Worm (Caenorhabditis elegans) whole organism, young adult: ENCODE data around the gene ugt-57.

Experiments used
- B0019.2 ChIP-seq: fragments of 200-800 bp; sonication (Bioruptor generic); conservative IDR thresholded peaks from 2 replicates; pipeline ENCODE4 v1.3.6; 2022; ENCODE audit warnings: missing genetic modification reagents, missing genetic modification characterization, missing compliant biosample characterization
- B0035.1 ChIP-seq: sonication (generic microtip); optimal IDR thresholded peaks from 2 replicates; lab custom pipeline; 2016; ENCODE audit warnings: missing genetic modification characterization, mild to moderate bottlenecking, missing compliant biosample characterization, missing genotype, missing genetic modification reagents
- B0261.1 ChIP-seq: sonication (generic microtip); optimal IDR thresholded peaks from 2 replicates; lab custom pipeline; 2016; ENCODE audit warnings: mild to moderate bottlenecking, missing genetic modification characterization, moderate library complexity, missing compliant biosample characterization
- B0336.3 ChIP-seq: fragments of 200-800 bp; sonication (Bioruptor generic); IDR thresholded peaks from 2 replicates; pipeline ENCODE4 v1.3.6; 2022; ENCODE audit warnings: missing genetic modification characterization, missing compliant biosample characterization
- C06A6.2 ChIP-seq: fragments of 200-800 bp; sonication (Bioruptor generic); conservative IDR thresholded peaks from 2 replicates; pipeline ENCODE4 v1.3.6; 2022; ENCODE audit warnings: missing genetic modification characterization, missing compliant biosample characterization
- F10E7.11 ChIP-seq: sonication (generic microtip); optimal IDR thresholded peaks from 2 replicates; lab custom pipeline; 2017; ENCODE audit warnings: mild to moderate bottlenecking, missing genetic modification characterization, moderate library complexity, missing compliant biosample characterization
- F37B4.10 ChIP-seq: fragments of 200-800 bp; sonication (Bioruptor generic); IDR thresholded peaks from 2 replicates; pipeline ENCODE4 v1.3.6; 2022; ENCODE audit warnings: missing genetic modification characterization, missing compliant biosample characterization
- F39B2.1 ChIP-seq: fragments of 200-800 bp; sonication (Bioruptor generic); IDR thresholded peaks from 2 replicates; pipeline ENCODE4 v1.3.6; 2022; ENCODE audit warnings: missing genetic modification reagents, missing genetic modification characterization, missing compliant biosample characterization
- F49E8.2 ChIP-seq: sonication (generic microtip); optimal IDR thresholded peaks from 3 replicates; lab custom pipeline; 2017; ENCODE audit warnings: missing genetic modification characterization, mild to moderate bottlenecking, missing compliant biosample characterization, antibody characterized with exemption, moderate library complexity; ENCODE audit not compliant: insufficient read depth
- F52B5.7 ChIP-seq: sonication (generic microtip); optimal IDR thresholded peaks from 2 replicates; lab custom pipeline; 2016; ENCODE audit warnings: mild to moderate bottlenecking, missing genetic modification characterization, missing compliant biosample characterization
- aptf-3 ChIP-seq: fragments of 200-800 bp; sonication (Bioruptor generic); IDR thresholded peaks from 2 replicates; pipeline ENCODE4 v1.3.6; 2022; ENCODE audit warnings: missing genetic modification characterization, missing compliant biosample characterization
- athp-1 ChIP-seq: sonication (generic microtip); optimal IDR thresholded peaks from 2 replicates; lab custom pipeline; 2017; ENCODE audit warnings: mild to moderate bottlenecking, missing genetic modification characterization, missing compliant biosample characterization
- attf-5 ChIP-seq: fragments of 200-800 bp; sonication (Bioruptor generic); optimal IDR thresholded peaks from 2 replicates; lab custom pipeline; 2018; ENCODE audit warnings: mild to moderate bottlenecking, missing genetic modification characterization, missing compliant biosample characterization
- bed-1 ChIP-seq: fragments of 200-800 bp; sonication (Bioruptor generic); IDR thresholded peaks from 2 replicates; pipeline ENCODE4 v1.3.6; 2022; ENCODE audit warnings: missing genetic modification reagents, missing genetic modification characterization, missing compliant biosample characterization
- ccch-3 ChIP-seq: fragments of 200-800 bp; sonication (Bioruptor generic); optimal IDR thresholded peaks from 2 replicates; lab custom pipeline; 2018; ENCODE audit warnings: mild to moderate bottlenecking, missing genetic modification characterization, missing compliant biosample characterization
- ceh-27 ChIP-seq: fragments of 200-800 bp; sonication (Bioruptor generic); optimal IDR thresholded peaks from 2 replicates; lab custom pipeline; 2018; ENCODE audit warnings: mild to moderate bottlenecking, missing genetic modification characterization, moderate library complexity, missing compliant biosample characterization
- chd-7 ChIP-seq: sonication (generic microtip); optimal IDR thresholded peaks from 2 replicates; lab custom pipeline; 2016; ENCODE audit warnings: mild to moderate bottlenecking, missing genetic modification characterization, moderate library complexity, missing compliant biosample characterization
- efl-1 ChIP-seq: fragments of 150-350 bp; optimal IDR thresholded peaks from 2 replicates; lab custom pipeline; 2014; ENCODE audit warnings: missing biosample characterization, missing genetic modification reagents, missing genetic modification characterization
- fkh-3 ChIP-seq: sonication (generic microtip); optimal IDR thresholded peaks from 2 replicates; lab custom pipeline; 2016; ENCODE audit warnings: mild to moderate bottlenecking, missing genetic modification characterization, missing compliant biosample characterization
- hlh-12 ChIP-seq: sonication (generic microtip); optimal IDR thresholded peaks from 2 replicates; lab custom pipeline; 2016; ENCODE audit warnings: missing genetic modification characterization, missing compliant biosample characterization
- hrde-1 ChIP-seq: sonication (generic microtip); optimal IDR thresholded peaks from 2 replicates; lab custom pipeline; 2016; ENCODE audit warnings: missing genetic modification characterization, mild to moderate bottlenecking, missing compliant biosample characterization, moderate library complexity, missing genotype, missing genetic modification reagents, borderline replicate concordance
- lag-1 ChIP-seq: fragments of 200-800 bp; sonication (Bioruptor generic); IDR thresholded peaks from 2 replicates; pipeline ENCODE4 v1.3.6; 2022; ENCODE audit warnings: missing genetic modification reagents, missing genetic modification characterization, missing compliant biosample characterization
- let-526 ChIP-seq: fragments of 200-800 bp; sonication (Bioruptor generic); IDR thresholded peaks from 2 replicates; pipeline ENCODE4 v1.3.6; 2022; ENCODE audit warnings: missing genetic modification reagents, missing genetic modification characterization, missing compliant biosample characterization
- lin-26 ChIP-seq: fragments of 200-800 bp; sonication (Bioruptor generic); IDR thresholded peaks from 2 replicates; pipeline ENCODE4 v1.3.6; 2022; ENCODE audit warnings: missing genetic modification reagents, missing genetic modification characterization, missing compliant biosample characterization
- lsy-27 ChIP-seq: sonication (generic microtip); optimal IDR thresholded peaks from 2 replicates; lab custom pipeline; 2017; ENCODE audit warnings: missing genetic modification characterization, mild to moderate bottlenecking, missing compliant biosample characterization, antibody characterized with exemption, missing genotype, borderline replicate concordance; ENCODE audit not compliant: insufficient read depth
- madf-6 ChIP-seq: fragments of 200-800 bp; sonication (Bioruptor generic); IDR thresholded peaks from 2 replicates; pipeline ENCODE4 v1.3.6; 2022; ENCODE audit warnings: missing genetic modification reagents, missing genetic modification characterization, missing compliant biosample characterization
- madf-8 ChIP-seq: fragments of 200-800 bp; sonication (Bioruptor generic); conservative IDR thresholded peaks from 2 replicates; pipeline ENCODE4 v1.3.6; 2022; ENCODE audit warnings: missing genetic modification reagents, missing genetic modification characterization, missing compliant biosample characterization
- mel-28 ChIP-seq: sonication (generic microtip); optimal IDR thresholded peaks from 2 replicates; lab custom pipeline; 2016; ENCODE audit warnings: borderline replicate concordance, mild to moderate bottlenecking, missing genetic modification characterization, missing compliant biosample characterization
- mxl-1 ChIP-seq: sonication (generic microtip); optimal IDR thresholded peaks from 2 replicates; lab custom pipeline; 2016; ENCODE audit warnings: missing genetic modification characterization, missing compliant biosample characterization
- nfya-2 ChIP-seq: fragments of 200-800 bp; sonication (Bioruptor generic); IDR thresholded peaks from 2 replicates; pipeline ENCODE4 v1.3.6; 2022; ENCODE audit warnings: missing genetic modification reagents, missing genetic modification characterization, missing compliant biosample characterization
- rpc-1 ChIP-seq, 2 experiments: fragments of 150-350 bp in 1 of 2; sonication (generic microtip) in 1 of 2; optimal IDR thresholded peaks; 2 replicates each; lab custom pipeline; 2014 to 2018; ENCODE audit warnings: missing biosample characterization in 1 of 2, missing genetic modification characterization in 1 of 2, missing genetic modification reagents in 1 of 2, missing genotype in 1 of 2
- sdz-38 ChIP-seq: sonication (generic microtip); optimal IDR thresholded peaks from 2 replicates; lab custom pipeline; 2016; ENCODE audit warnings: missing genotype, missing genetic modification characterization, missing compliant biosample characterization
- sea-2 ChIP-seq: fragments of 200-800 bp; sonication (Bioruptor generic); IDR thresholded peaks from 2 replicates; pipeline ENCODE4 v1.3.6; 2022; ENCODE audit warnings: missing genetic modification characterization, missing compliant biosample characterization
- snpc-1.3 ChIP-seq: sonication (generic microtip); optimal IDR thresholded peaks from 2 replicates; lab custom pipeline; 2017; ENCODE audit warnings: missing genetic modification characterization, mild to moderate bottlenecking, missing compliant biosample characterization, antibody characterized with exemption, moderate library complexity, missing genotype, missing genetic modification reagents; ENCODE audit not compliant: insufficient read depth
- snpc-4 ChIP-seq, 5 experiments: fragments of 150-350 bp in 1 of 5; sonication (generic microtip) in 4 of 5; optimal IDR thresholded peaks; 2 replicates each; lab custom pipeline; 2014 to 2018; ENCODE audit warnings: missing genetic modification characterization in 5 of 5, missing biosample characterization in 3 of 5, antibody characterized with exemption in 2 of 5, mild to moderate bottlenecking in 2 of 5, missing compliant biosample characterization in 2 of 5, missing genotype in 2 of 5, moderate library complexity in 2 of 5, missing genetic modification reagents in 1 of 5
- somi-1 ChIP-seq: fragments of 200-800 bp; sonication (Bioruptor generic); optimal IDR thresholded peaks from 2 replicates; lab custom pipeline; 2018; ENCODE audit warnings: mild to moderate bottlenecking, missing genetic modification characterization, missing compliant biosample characterization
- unc-130 ChIP-seq: sonication (generic microtip); optimal IDR thresholded peaks from 2 replicates; lab custom pipeline; 2016; ENCODE audit warnings: missing genetic modification reagents, missing genetic modification characterization, missing compliant biosample characterization
- zim-3 ChIP-seq: sonication (generic microtip); optimal IDR thresholded peaks from 2 replicates; lab custom pipeline; 2017; ENCODE audit warnings: mild to moderate bottlenecking, missing genetic modification characterization, moderate library complexity, missing compliant biosample characterization
- ztf-18 ChIP-seq: sonication (generic microtip); optimal IDR thresholded peaks from 2 replicates; lab custom pipeline; 2016; ENCODE audit warnings: missing genotype, mild to moderate bottlenecking, missing genetic modification characterization, missing compliant biosample characterization
- ztf-28 ChIP-seq: fragments of 200-800 bp; sonication (Bioruptor generic); IDR thresholded peaks from 2 replicates; pipeline ENCODE4 v1.3.6; 2022; ENCODE audit warnings: missing genetic modification reagents, missing genetic modification characterization, missing compliant biosample characterization
- ztf-6 ChIP-seq: fragments of 200-800 bp; sonication (Bioruptor generic); IDR thresholded peaks from 2 replicates; pipeline ENCODE4 v1.3.6; 2022; ENCODE audit warnings: missing genetic modification reagents, missing genetic modification characterization, missing compliant biosample characterization

The ugt-57 gene

DNA sequence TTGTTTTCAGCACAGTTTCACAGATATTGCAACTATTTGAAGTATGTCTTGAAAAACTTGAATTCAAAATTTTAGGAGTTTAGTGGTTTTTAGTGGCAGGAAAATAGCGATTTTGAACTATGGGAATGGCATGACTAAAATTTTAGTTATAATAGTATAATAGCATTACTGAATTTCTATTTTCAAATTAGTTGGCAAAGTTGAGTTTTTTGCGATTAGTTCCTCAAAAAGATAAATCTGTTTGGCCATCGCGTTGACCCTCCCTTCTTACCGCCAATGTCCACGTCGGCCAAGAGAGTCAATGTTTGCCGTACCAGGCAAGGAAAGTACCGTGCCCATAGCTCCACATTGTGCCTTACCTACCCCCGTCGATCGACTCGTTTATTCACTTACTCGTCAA lies at the start of gene ugt-57:
Gene ugt-57, plus strand, starts transcription at position 301 of the 400 bp plus-strand sequence.
- no peak for TF ChIP-seq efl-1 (GFP tag; lab: Kevin White, UChicago)

- TF ChIP-seq nfya-2 (GFP tag; lab: Robert Waterston, UW) (no peak), snpc-4 (GFP tag; optimal IDR thresholded peaks at IDR 0.05; lab: Kevin White, UChicago) (no peak), snpc-4 (tag; optimal IDR thresholded peaks at IDR 0.05; lab: Kevin White, UChicago) (no peak), hlh-12 (tag; lab: Kevin White, UChicago) (no peak), let-526 (GFP tag; lab: Robert Waterston, UW) (no peak), B0336.3 (no peak), attf-5 (GFP tag; lab: Kevin White, UChicago) (no peak), F52B5.7 (no peak), lag-1 (GFP tag; lab: Robert Waterston, UW) (no peak), snpc-1.3 (tag; lab: Kevin White, UChicago) (no peak), F10E7.11 (tag; lab: Kevin White, UChicago) (no peak), C06A6.2 (GFP tag; lab: Robert Waterston, UW) (no peak), sea-2 (GFP tag; lab: Robert Waterston, UW) (no peak), mxl-1 (tag; lab: Kevin White, UChicago) (no peak)
- TF ChIP-seq, all 124 proteins: peak for 0
Measured at ce11 chrX:6946789-6947188, 44.7 kb upstream of the ugt-57 start.

DNA sequence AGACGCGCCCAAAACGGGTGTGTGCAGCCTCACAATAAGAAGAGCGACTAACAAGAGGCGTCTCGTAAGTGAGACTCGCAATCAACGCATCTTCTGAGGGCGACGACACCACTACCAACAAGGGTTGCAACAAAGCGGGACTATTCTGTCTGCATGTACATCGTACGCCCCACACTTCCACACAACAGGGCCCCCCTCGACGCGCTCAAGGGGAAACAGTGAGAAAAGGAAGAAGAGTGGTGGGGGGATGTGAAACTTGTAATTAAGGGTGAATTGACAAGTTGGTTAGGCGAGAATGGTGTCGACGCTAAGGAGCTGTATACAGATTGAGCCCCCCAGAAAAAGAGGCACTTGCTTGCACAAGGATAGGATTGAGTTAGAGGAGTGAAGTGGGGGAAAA lies 38.2 kb upstream of the ugt-57 start:
- TF ChIP-seq madf-6 (no peak), madf-8 (GFP tag; lab: Robert Waterston, UW) (no peak)

DNA sequence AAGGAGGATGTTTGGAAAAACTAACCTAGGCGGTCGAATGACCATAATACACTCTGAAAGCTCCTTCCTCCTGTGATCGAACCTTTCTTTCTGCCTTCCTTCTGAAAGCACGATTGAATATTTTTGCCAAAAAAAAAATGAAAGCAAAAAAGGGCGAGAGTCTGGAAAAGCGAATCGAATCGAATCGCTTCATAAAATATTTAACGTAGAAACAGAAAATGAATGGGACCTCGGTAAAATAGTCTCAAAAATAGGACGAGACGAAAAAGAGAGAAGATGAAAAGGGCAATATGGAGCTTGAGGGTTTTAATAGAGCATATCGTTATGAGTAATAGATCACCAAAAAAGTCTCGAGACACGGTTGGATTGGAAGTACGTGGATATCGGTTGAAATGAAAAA lies 35.2 kb upstream of the ugt-57 start, which contains the start of gene inx-1:
Gene inx-1, minus strand, starts transcription at position 101 of the 400 bp plus-strand sequence.
- TF ChIP-seq ccch-3 (no peak), ztf-6 (no peak), ztf-18 (no peak), B0336.3 (no peak), zim-3 (no peak), chd-7 (tag; lab: Kevin White, UChicago) (no peak)

DNA sequence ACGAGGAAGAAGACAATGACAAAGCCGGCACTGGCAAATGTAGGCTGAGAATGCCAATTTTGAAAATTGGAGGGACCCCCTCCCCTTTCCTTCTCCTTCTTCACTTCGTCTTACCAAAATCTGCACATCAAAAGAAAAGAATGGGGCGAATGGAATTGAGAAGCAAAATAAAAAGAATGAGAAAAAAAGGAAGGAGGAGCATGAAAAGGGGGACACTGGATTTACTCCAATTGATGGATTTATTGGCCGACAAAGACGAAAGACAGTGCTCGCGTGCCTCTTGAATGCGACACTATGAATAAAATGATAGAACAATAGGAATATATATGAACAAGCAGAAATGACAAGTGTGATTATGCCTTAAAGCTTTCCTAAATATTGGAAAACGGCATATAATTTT lies 32.6 kb upstream of the ugt-57 start:
- no peak for TF ChIP-seq somi-1 (GFP tag; lab: Kevin White, UChicago)
- TF ChIP-seq aptf-3 (GFP tag; lab: Robert Waterston, UW), result no peak
- no peak for TF ChIP-seq lsy-27
- no peak for TF ChIP-seq B0035.1 (tag; lab: Kevin White, UChicago)
- no peak for TF ChIP-seq ztf-28
- no peak for TF ChIP-seq bed-1
- TF ChIP-seq ceh-27 (GFP tag; lab: Kevin White, UChicago), result peak; percentile 10
- no peak for TF ChIP-seq F49E8.2

DNA sequence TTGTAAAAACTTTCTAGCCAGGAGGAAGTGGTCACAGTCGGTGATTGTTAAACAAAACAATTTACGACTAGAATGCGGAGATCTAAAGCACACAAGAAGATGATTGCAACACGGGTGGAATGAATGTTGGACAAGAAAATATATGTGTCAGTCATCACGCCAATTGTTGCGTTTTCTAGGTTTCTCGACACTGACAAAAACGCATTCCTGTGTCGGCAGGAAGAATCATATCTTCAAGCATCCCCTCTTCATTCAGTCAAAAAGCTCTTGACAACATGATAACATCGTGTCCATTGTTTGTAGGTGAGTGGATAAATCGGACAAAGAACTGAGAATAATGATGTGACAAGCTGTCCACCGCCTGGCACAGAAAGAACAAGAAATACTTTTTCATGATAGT lies 32.0 kb upstream of the ugt-57 start:
- no peak for TF ChIP-seq hlh-12 (tag; lab: Kevin White, UChicago)
- no peak for TF ChIP-seq B0261.1 (tag; lab: Kevin White, UChicago)
- no peak for TF ChIP-seq fkh-3
- TF ChIP-seq mel-28, result no peak
- no peak for TF ChIP-seq rpc-1 (optimal IDR thresholded peaks at IDR 0.05; lab: Kevin White, UChicago)
- TF ChIP-seq rpc-1 (tag; optimal IDR thresholded peaks at IDR 0.05; lab: Kevin White, UChicago), result no peak
- no peak for TF ChIP-seq let-526 (GFP tag; lab: Robert Waterston, UW)
- no peak for TF ChIP-seq nfya-2 (GFP tag; lab: Robert Waterston, UW)
- TF ChIP-seq sdz-38 (tag; lab: Kevin White, UChicago), result no peak
- TF ChIP-seq hrde-1 (tag; lab: Kevin White, UChicago), result no peak
- no peak for TF ChIP-seq athp-1 (tag; lab: Kevin White, UChicago)
- TF ChIP-seq F39B2.1, result no peak
- no peak for TF ChIP-seq unc-130 (GFP tag; lab: Kevin White, UChicago)
- TF ChIP-seq B0019.2, result no peak
- no peak for TF ChIP-seq efl-1 (GFP tag; lab: Kevin White, UChicago)
- no peak for TF ChIP-seq F37B4.10 (GFP tag; lab: Robert Waterston, UW)
- no peak for TF ChIP-seq lin-26 (GFP tag; lab: Robert Waterston, UW)
- TF ChIP-seq aptf-3 (GFP tag; lab: Robert Waterston, UW), result no peak
